Fruit fly (Drosophila melanogaster) whole organism, embryonic: ENCODE results near the gene CG5969.

Experiments
- Atf-2 ChIP-seq: fragments of 200-800 bp; sonication (Bioruptor generic); optimal IDR thresholded peaks from 2 replicates; lab custom pipeline; 2016; ENCODE audit warnings: missing biosample characterization, missing genetic modification characterization
- Atf3 ChIP-seq: fragments of 200-800 bp; sonication (Bioruptor generic); optimal IDR thresholded peaks from 3 replicates; lab custom pipeline; 2016; ENCODE audit warnings: missing biosample characterization, missing genetic modification characterization
- BtbVII ChIP-seq: fragments of 200-800 bp; sonication (Bioruptor generic); optimal IDR thresholded peaks from 3 replicates; lab custom pipeline; 2017; ENCODE audit warnings: missing biosample characterization, mild to moderate bottlenecking, missing genetic modification characterization
- CG1024 ChIP-seq: fragments of 200-800 bp; sonication (Bioruptor generic); IDR thresholded peaks from 2 replicates; pipeline ENCODE4 v1.3.6; 2022; ENCODE audit warnings: missing biosample characterization, missing genetic modification characterization
- CG10979 ChIP-seq: fragments of 200-800 bp; sonication (Bioruptor generic); optimal IDR thresholded peaks from 2 replicates; lab custom pipeline; 2018; ENCODE audit warnings: missing biosample characterization, mild to moderate bottlenecking, missing genetic modification characterization, moderate library complexity
- CG11504 ChIP-seq: fragments of 200-800 bp; sonication (Bioruptor generic); optimal IDR thresholded peaks from 3 replicates; lab custom pipeline; 2019; ENCODE audit warnings: missing biosample characterization, mild to moderate bottlenecking, missing genetic modification characterization, moderate library complexity
- CG11695 ChIP-seq: fragments of 200-800 bp; sonication (Bioruptor generic); IDR thresholded peaks from 3 replicates; pipeline ENCODE4 v1.3.6; 2022; ENCODE audit warnings: missing biosample characterization, missing genetic modification characterization
- CG12299 ChIP-seq: fragments of 200-800 bp; sonication (Bioruptor generic); optimal IDR thresholded peaks from 2 replicates; lab custom pipeline; 2018; ENCODE audit warnings: missing biosample characterization, mild to moderate bottlenecking, missing genetic modification characterization
- CG17829 ChIP-seq: fragments of 200-800 bp; optimal IDR thresholded peaks from 2 replicates; lab custom pipeline; 2019; ENCODE audit warnings: missing biosample characterization, mild to moderate bottlenecking, missing genetic modification characterization, moderate library complexity
- CG1792 ChIP-seq: fragments of 200-800 bp; sonication (Bioruptor generic); optimal IDR thresholded peaks from 2 replicates; lab custom pipeline; 2016; ENCODE audit warnings: missing biosample characterization, missing genetic modification characterization
- CG18476 ChIP-seq: fragments of 200-800 bp; sonication (Bioruptor generic); optimal IDR thresholded peaks from 2 replicates; lab custom pipeline; 2016; ENCODE audit warnings: missing biosample characterization, mild to moderate bottlenecking, missing genetic modification characterization
- CG32767 ChIP-seq: fragments of 200-800 bp; sonication (Bioruptor generic); IDR thresholded peaks from 2 replicates; pipeline ENCODE4 v1.3.6; 2022; ENCODE audit warnings: missing biosample characterization, missing genetic modification characterization
- CG34224 ChIP-seq: fragments of 200-800 bp; sonication (Bioruptor generic); IDR thresholded peaks from 3 replicates; pipeline ENCODE4 v1.3.6; 2022; ENCODE audit warnings: missing biosample characterization, missing genetic modification characterization; ENCODE audit not compliant: partially characterized antibody
- CG34376 ChIP-seq: fragments of 200-800 bp; sonication (Bioruptor generic); optimal IDR thresholded peaks from 2 replicates; lab custom pipeline; 2018; ENCODE audit warnings: missing biosample characterization, mild to moderate bottlenecking, missing genetic modification characterization
- CG3726 ChIP-seq: fragments of 200-800 bp; sonication (Bioruptor generic); IDR thresholded peaks from 3 replicates; pipeline ENCODE4, ENCODE4 v1.3.6; 2022; ENCODE audit warnings: missing biosample characterization, missing genetic modification characterization
- CG4707 ChIP-seq: fragments of 200-800 bp; sonication (Bioruptor generic); optimal IDR thresholded peaks from 2 replicates; lab custom pipeline; 2018; ENCODE audit warnings: missing biosample characterization, mild to moderate bottlenecking, missing genetic modification characterization, moderate library complexity
- CG4820 ChIP-seq: fragments of 200-800 bp; sonication (Bioruptor generic); optimal IDR thresholded peaks from 3 replicates; lab custom pipeline; 2016; ENCODE audit warnings: missing biosample characterization, missing genetic modification characterization
- CG6813 ChIP-seq: fragments of 200-800 bp; sonication (Bioruptor generic); optimal IDR thresholded peaks from 2 replicates; lab custom pipeline; 2017; ENCODE audit warnings: missing biosample characterization, missing genetic modification characterization, mild to moderate bottlenecking, moderate library complexity, missing genetic modification reagents
- CG7745 ChIP-seq: fragments of 200-800 bp; sonication (Bioruptor generic); optimal IDR thresholded peaks from 2 replicates; lab custom pipeline; 2018; ENCODE audit warnings: missing biosample characterization, mild to moderate bottlenecking, missing genetic modification characterization, moderate library complexity
- CG7839 ChIP-seq: fragments of 200-800 bp; sonication (Bioruptor generic); optimal IDR thresholded peaks from 3 replicates; lab custom pipeline; 2018; ENCODE audit warnings: missing biosample characterization, mild to moderate bottlenecking, missing genetic modification characterization, moderate library complexity
- CG7963 ChIP-seq: fragments of 200-800 bp; sonication (Bioruptor generic); IDR thresholded peaks from 3 replicates; pipeline ENCODE4 v1.3.6; 2022; ENCODE audit warnings: missing biosample characterization, missing genetic modification characterization; ENCODE audit not compliant: partially characterized antibody
- CG9609 ChIP-seq: fragments of 200-800 bp; sonication (Bioruptor generic); optimal IDR thresholded peaks from 3 replicates; lab custom pipeline; 2016; ENCODE audit warnings: missing biosample characterization, missing genetic modification characterization
- CG9817 ChIP-seq: fragments of 200-800 bp; sonication (Bioruptor generic); optimal IDR thresholded peaks from 2 replicates; lab custom pipeline; 2018; ENCODE audit warnings: missing biosample characterization, mild to moderate bottlenecking, missing genetic modification characterization, moderate library complexity
- CoRest ChIP-seq: fragments of 200-800 bp; sonication (Bioruptor generic); optimal IDR thresholded peaks from 3 replicates; lab custom pipeline; 2018; ENCODE audit warnings: missing biosample characterization, mild to moderate bottlenecking, missing genetic modification characterization, moderate library complexity
- Dbx ChIP-seq: fragments of 200-800 bp; sonication (Bioruptor generic); IDR thresholded peaks from 3 replicates; pipeline ENCODE4 v1.3.6; 2022; ENCODE audit warnings: missing biosample characterization, missing genetic modification characterization
- Dll ChIP-seq: fragments of 200-800 bp; sonication (Bioruptor generic); IDR thresholded peaks from 4 replicates; pipeline ENCODE4 v1.3.6; 2022; ENCODE audit warnings: missing biosample characterization, missing genetic modification characterization; ENCODE audit not compliant: partially characterized antibody
- Dref ChIP-seq: fragments of 200-800 bp; sonication (Bioruptor generic); IDR thresholded peaks from 2 replicates; pipeline ENCODE4 v1.3.6; 2022; ENCODE audit warnings: missing biosample characterization, missing genetic modification characterization
- Fer1 ChIP-seq: fragments of 200-800 bp; sonication (Bioruptor generic); optimal IDR thresholded peaks from 2 replicates; lab custom pipeline; 2017; ENCODE audit warnings: missing biosample characterization, mild to moderate bottlenecking, missing genetic modification characterization
- Hr3 ChIP-seq: fragments of 200-800 bp; sonication (Bioruptor generic); optimal IDR thresholded peaks from 3 replicates; lab custom pipeline; 2016; ENCODE audit warnings: missing biosample characterization, missing genetic modification characterization
- Kr ChIP-seq: fragments of 200-800 bp; sonication (Bioruptor generic); optimal IDR thresholded peaks from 2 replicates; lab custom pipeline; 2017; ENCODE audit warnings: missing biosample characterization, mild to moderate bottlenecking, missing genetic modification characterization
- Mrtf ChIP-seq: fragments of 200-800 bp; sonication (Bioruptor generic); IDR thresholded peaks from 3 replicates; pipeline ENCODE4 v1.3.6; 2022; ENCODE audit warnings: missing biosample characterization, missing genetic modification characterization
- Opbp ChIP-seq: fragments of 200-800 bp; sonication (Bioruptor generic); IDR thresholded peaks from 3 replicates; pipeline ENCODE4 v1.3.6; 2022; ENCODE audit warnings: missing biosample characterization, missing genetic modification characterization; ENCODE audit not compliant: partially characterized antibody
- Ptx1 ChIP-seq: fragments of 200-800 bp; sonication (Bioruptor generic); IDR thresholded peaks from 2 replicates; pipeline ENCODE4 v1.3.6; 2022; ENCODE audit warnings: missing biosample characterization, missing genetic modification characterization
- chn ChIP-seq: fragments of 200-800 bp; sonication (Bioruptor generic); optimal IDR thresholded peaks from 2 replicates; lab custom pipeline; 2016; ENCODE audit warnings: missing biosample characterization, missing genetic modification characterization
- en ChIP-seq: fragments of 200-800 bp; sonication (Bioruptor generic); optimal IDR thresholded peaks from 2 replicates; lab custom pipeline; 2016; ENCODE audit warnings: missing biosample characterization, missing genetic modification characterization
- eve ChIP-seq, 2 experiments: fragments of >200 bp; optimal IDR thresholded peaks; 2 replicates each; lab custom pipeline; 2017; ENCODE audit warnings: missing biosample characterization in 2 of 2, missing genetic modification characterization in 2 of 2
- ind ChIP-seq: fragments of 200-800 bp; sonication (Bioruptor generic); optimal IDR thresholded peaks from 3 replicates; lab custom pipeline; 2016; ENCODE audit warnings: missing biosample characterization, missing genetic modification characterization
- jumu ChIP-seq: fragments of 200-800 bp; sonication (Bioruptor generic); optimal IDR thresholded peaks from 3 replicates; lab custom pipeline; 2016; ENCODE audit warnings: missing biosample characterization, missing genetic modification characterization
- kni ChIP-seq: fragments of 200-800 bp; sonication (Bioruptor generic); optimal IDR thresholded peaks from 3 replicates; lab custom pipeline; 2017; ENCODE audit warnings: mild to moderate bottlenecking, missing biosample characterization, missing genetic modification reagents, missing genetic modification characterization
- mld ChIP-seq: fragments of 200-800 bp; sonication (Bioruptor generic); IDR thresholded peaks from 3 replicates; pipeline ENCODE4 v1.3.6; 2022; ENCODE audit warnings: missing biosample characterization, missing genetic modification characterization; ENCODE audit not compliant: partially characterized antibody
- nom ChIP-seq: fragments of 200-800 bp; sonication (Bioruptor generic); optimal IDR thresholded peaks from 2 replicates; lab custom pipeline; 2017; ENCODE audit warnings: missing biosample characterization, missing genetic modification characterization, mild to moderate bottlenecking, moderate library complexity, missing genetic modification reagents
- odd ChIP-seq: fragments of 200-800 bp; sonication (Bioruptor generic); optimal IDR thresholded peaks from 2 replicates; lab custom pipeline; 2017; ENCODE audit warnings: missing biosample characterization, mild to moderate bottlenecking, missing genetic modification characterization
- pan ChIP-seq, 4 experiments: fragments of >200 bp in 3 of 4; fragments of 200-800 bp in 1 of 4; sonication (Bioruptor generic) in 1 of 4; optimal IDR thresholded peaks in 3 of 4; IDR thresholded peaks in 1 of 4; 2 replicates each; pipeline versions ENCODE4 v1.3.6 to Lab custom; 2017 to 2022; ENCODE audit warnings: missing biosample characterization in 2 of 4, missing genetic modification characterization in 2 of 4, mixed read lengths in 1 of 4
- pfk ChIP-seq: fragments of 200-800 bp; sonication (Bioruptor generic); optimal IDR thresholded peaks from 2 replicates; lab custom pipeline; 2018; ENCODE audit warnings: missing biosample characterization, mild to moderate bottlenecking, missing genetic modification characterization, moderate library complexity
- pzg ChIP-seq: fragments of 200-800 bp; sonication (Bioruptor generic); optimal IDR thresholded peaks from 3 replicates; lab custom pipeline; 2018; ENCODE audit warnings: missing biosample characterization, mild to moderate bottlenecking, missing genetic modification characterization, moderate library complexity
- schlank ChIP-seq: fragments of 200-800 bp; sonication (Bioruptor generic); optimal IDR thresholded peaks from 2 replicates; lab custom pipeline; 2018; ENCODE audit warnings: missing biosample characterization, mild to moderate bottlenecking, missing genetic modification characterization
- seq ChIP-seq: fragments of 200-800 bp; sonication (Bioruptor generic); IDR thresholded peaks from 2 replicates; pipeline ENCODE4 v1.3.6; 2022; ENCODE audit warnings: missing biosample characterization, missing genetic modification characterization
- tio ChIP-seq: fragments of 200-800 bp; sonication (Bioruptor generic); optimal IDR thresholded peaks from 2 replicates; lab custom pipeline; 2017; ENCODE audit warnings: missing biosample characterization, missing genetic modification characterization, inconsistent platforms

Gene CG5969

dm6 chr3L:20508136-20508635 lies 34.6 kb downstream of the CG5969 start (continued):
- TF ChIP-seq CG7745 (tag; lab: Kevin White, UChicago) (no peak), Hr3 (GFP tag; lab: Kevin White, UChicago) (peak; percentile 87), CG10979 (peak; percentile 88), Dref (GFP tag; lab: Robert Waterston, UW) (no peak), ind (GFP tag; lab: Kevin White, UChicago) (peak; percentile 96), CG1792 (GFP tag; lab: Kevin White, UChicago) (peak; percentile 89), Dll (GFP tag; lab: Robert Waterston, UW) (0 out of 4 replicates have a peak, but pooled peaks have one; percentile 14), pan (optimal IDR thresholded peaks at IDR 0.05; lab: Kevin White, UChicago) (no peak), pan (GFP tag; optimal IDR thresholded peaks at IDR 0.05 in 1 of 2, IDR thresholded peaks at IDR 0.05 in 1 of 2) (peak in 1 of 2 experiments; percentile 89), Dbx (GFP tag; lab: Robert Waterston, UW) (peak; percentile 98), Opbp (GFP tag; lab: Robert Waterston, UW) (peak; percentile 69; the same call in 2 of the 3 replicates), CG7963 (GFP tag; lab: Robert Waterston, UW) (peak; percentile 49; the same call in 1 of the 3 replicates), CG1024 (peak; percentile 67), CG9817 (peak; percentile 95), CG6813 (peak; percentile 92), CG32767 (GFP tag; lab: Robert Waterston, UW) (peak; percentile 82), chn (peak; percentile 91), CG7839 (tag; lab: Kevin White, UChicago) (peak; percentile 96), CG18476 (GFP tag; lab: Kevin White, UChicago) (peak; percentile 93), CG4820 (GFP tag; lab: Kevin White, UChicago) (peak; percentile 90), kni (GFP tag; lab: Kevin White, UChicago) (peak; percentile 63), CG3726 (GFP tag; lab: Robert Waterston, UW) (no peak), Ptx1 (GFP tag; lab: Robert Waterston, UW) (peak; percentile 95), CG4707 (GFP tag; lab: Kevin White, UChicago) (peak; percentile 66), Atf3 (peak; percentile 81), CG34224 (GFP tag; lab: Robert Waterston, UW) (peak; percentile 52; the same call in 1 of the 3 replicates), pzg (GFP tag; lab: Kevin White, UChicago) (peak; percentile 25), jumu (GFP tag; lab: Kevin White, UChicago) (peak; percentile 79), CG11695 (GFP tag; lab: Robert Waterston, UW) (peak; percentile 93), Kr (GFP tag; lab: Kevin White, UChicago) (no peak), CG11504 (peak; percentile 93), CoRest (tag; lab: Kevin White, UChicago) (peak; percentile 95), tio (GFP tag; lab: Kevin White, UChicago) (peak; percentile 91), CG9609 (GFP tag; lab: Kevin White, UChicago) (peak; percentile 91), CG34376 (peak; percentile 96), Mrtf (GFP tag; lab: Robert Waterston, UW) (no peak; the same call in 2 of the 3 replicates), BtbVII (GFP tag; lab: Kevin White, UChicago) (peak; percentile 94), odd (GFP tag; lab: Kevin White, UChicago) (peak; percentile 82), nom (GFP tag; lab: Kevin White, UChicago) (peak; percentile 85), Atf-2 (GFP tag; lab: Kevin White, UChicago) (peak; percentile 83), en (GFP tag; lab: Kevin White, UChicago) (peak; percentile 67), schlank (tag; lab: Kevin White, UChicago) (peak; percentile 93), mld (GFP tag; lab: Robert Waterston, UW) (no peak), CG12299 (peak; percentile 77), pfk (GFP tag; lab: Kevin White, UChicago) (peak; percentile 38), CG17829 (tag; lab: Kevin White, UChicago) (peak; percentile 90), eve (GFP tag; optimal IDR thresholded peaks at IDR 0.05; lab: Kevin White, UChicago) (peak in 1 of 2 experiments; percentile 80), Fer1 (GFP tag; lab: Kevin White, UChicago) (peak; percentile 95), seq (GFP tag; lab: Robert Waterston, UW) (peak; percentile 91)
